Worm (Caenorhabditis elegans): ENCODE results near the gene nhr-179.

The nhr-179 gene

ce11 chrV:1588128-1588527 lies 30.5 kb downstream of the nhr-179 start, which contains the start of gene F16B4.5:
Gene F16B4.5, plus strand, starts transcription at chrV:1588428.
- no peak for TF ChIP-seq him-1 (tag; optimal IDR thresholded peaks at IDR 0.05)
- TF ChIP-seq dao-5 (tag; optimal IDR thresholded peaks at IDR 0.05), result no peak

- no peak for TF ChIP-seq W03F9.2 (tag; optimal IDR thresholded peaks at IDR 0.05)
- TF ChIP-seq dao-5 (tag; optimal IDR thresholded peaks at IDR 0.05), result no peak
These were observed 31.8 kb downstream of the nhr-179 start, which contains the start of gene F16B4.6 for ce11 chrV:1586906-1587305. Gene F16B4.6, plus strand, starts transcription at chrV:1587206.

- TF ChIP-seq dao-5 (tag; optimal IDR thresholded peaks at IDR 0.05), result no peak
- TF ChIP-seq him-1 (tag; optimal IDR thresholded peaks at IDR 0.05), result no peak
- TF ChIP-seq W03F9.2 (tag; optimal IDR thresholded peaks at IDR 0.05), result no peak
These were observed 33.2 kb downstream of the nhr-179 start, which contains the start of gene F16B4.7 for ce11 chrV:1585411-1585810. Gene F16B4.7, plus strand, starts transcription at chrV:1585711.

- TF ChIP-seq him-1 (tag; optimal IDR thresholded peaks at IDR 0.05) (no peak), W03F9.2 (tag; optimal IDR thresholded peaks at IDR 0.05) (no peak), dao-5 (tag; optimal IDR thresholded peaks at IDR 0.05) (no peak)
These were observed 35.4 kb downstream of the nhr-179 start for ce11 chrV:1583242-1583641.

- TF ChIP-seq him-1 (tag; optimal IDR thresholded peaks at IDR 0.05) (no peak), W03F9.2 (tag; optimal IDR thresholded peaks at IDR 0.05) (no peak), dao-5 (tag; optimal IDR thresholded peaks at IDR 0.05) (no peak)
These were observed 38.9 kb downstream of the nhr-179 start for ce11 chrV:1579790-1580189.

- no peak for TF ChIP-seq him-1 (tag; optimal IDR thresholded peaks at IDR 0.05)
- no peak for TF ChIP-seq dao-5 (tag; optimal IDR thresholded peaks at IDR 0.05)
- no peak for TF ChIP-seq W03F9.2 (tag; optimal IDR thresholded peaks at IDR 0.05)
These were observed 40.0 kb downstream of the nhr-179 start for ce11 chrV:1578572-1579230.

- no peak for TF ChIP-seq W03F9.2 (tag; optimal IDR thresholded peaks at IDR 0.05)
- TF ChIP-seq him-1 (tag; optimal IDR thresholded peaks at IDR 0.05), result no peak
- no peak for TF ChIP-seq dao-5 (tag; optimal IDR thresholded peaks at IDR 0.05)
These were observed 41.5 kb downstream of the nhr-179 start for ce11 chrV:1577092-1577709.

- TF ChIP-seq dao-5 (tag; optimal IDR thresholded peaks at IDR 0.05) (no peak), him-1 (tag; optimal IDR thresholded peaks at IDR 0.05) (no peak), W03F9.2 (tag; optimal IDR thresholded peaks at IDR 0.05) (no peak)
These were observed 43.1 kb downstream of the nhr-179 start for ce11 chrV:1575493-1576084.

- TF ChIP-seq him-1 (tag; optimal IDR thresholded peaks at IDR 0.05), result no peak
- TF ChIP-seq dao-5 (tag; optimal IDR thresholded peaks at IDR 0.05), result no peak
- TF ChIP-seq W03F9.2 (tag; optimal IDR thresholded peaks at IDR 0.05), result no peak
These were observed 44.1 kb downstream of the nhr-179 start for ce11 chrV:1574599-1574998.

- TF ChIP-seq him-1 (tag; optimal IDR thresholded peaks at IDR 0.05), result no peak
- TF ChIP-seq dao-5 (tag; optimal IDR thresholded peaks at IDR 0.05), result no peak
- no peak for TF ChIP-seq W03F9.2 (tag; optimal IDR thresholded peaks at IDR 0.05)
These were observed 46.1 kb downstream of the nhr-179 start for ce11 chrV:1572585-1572984.

ce11 chrV:1570679-1571078 lies 48.0 kb downstream of the nhr-179 start:
- TF ChIP-seq dao-5 (tag; optimal IDR thresholded peaks at IDR 0.05) (no peak), him-1 (tag; optimal IDR thresholded peaks at IDR 0.05) (no peak), W03F9.2 (tag; optimal IDR thresholded peaks at IDR 0.05) (no peak)

ce11 chrV:1569750-1570419 lies 48.8 kb downstream of the nhr-179 start:
- TF ChIP-seq W03F9.2 (tag; optimal IDR thresholded peaks at IDR 0.05), result no peak
- TF ChIP-seq dao-5 (tag; optimal IDR thresholded peaks at IDR 0.05), result no peak
- TF ChIP-seq him-1 (tag; optimal IDR thresholded peaks at IDR 0.05), result no peak

ce11 chrV:1566776-1567175 lies 51.9 kb downstream of the nhr-179 start, which contains the start of gene cdc-25.2:
Gene cdc-25.2, plus strand, starts transcription at chrV:1567076.
- TF ChIP-seq W03F9.2 (tag; optimal IDR thresholded peaks at IDR 0.05), result no peak
- no peak for TF ChIP-seq dao-5 (tag; optimal IDR thresholded peaks at IDR 0.05)
- TF ChIP-seq him-1 (tag; optimal IDR thresholded peaks at IDR 0.05), result no peak

Measured in whole organism, L4/young adult.